Fruit fly (Drosophila melanogaster) whole organism, prepupa: ENCODE results near the gene CG5172.

ENCODE experiments used
- Blimp-1 ChIP-seq: fragments of 200-800 bp; sonication (Bioruptor generic); optimal IDR thresholded peaks from 3 replicates; lab custom pipeline; 2017; ENCODE audit warnings: missing biosample characterization, missing genetic modification characterization, mild to moderate bottlenecking, moderate library complexity, missing genetic modification reagents
- CG11294 ChIP-seq: fragments of 200-800 bp; sonication (Bioruptor generic); IDR thresholded peaks from 2 replicates; pipeline ENCODE4 v1.3.6; 2022; ENCODE audit warnings: missing biosample characterization, missing genetic modification characterization
- CG11762 ChIP-seq: fragments of 200-800 bp; sonication (Bioruptor generic); optimal IDR thresholded peaks from 3 replicates; lab custom pipeline; 2016; ENCODE audit warnings: missing biosample characterization, missing genetic modification characterization; ENCODE audit not compliant: insufficient read depth
- CG11902 ChIP-seq: fragments of 200-800 bp; sonication (Bioruptor generic); optimal IDR thresholded peaks from 3 replicates; lab custom pipeline; 2016; ENCODE audit warnings: missing biosample characterization, missing genetic modification characterization
- CG15336 ChIP-seq: fragments of 200-800 bp; sonication (Bioruptor generic); IDR thresholded peaks from 2 replicates; pipeline ENCODE4 v1.3.6; 2022; ENCODE audit warnings: missing biosample characterization, missing genetic modification characterization
- CG31627 ChIP-seq: fragments of 200-800 bp; sonication (Bioruptor generic); optimal IDR thresholded peaks from 3 replicates; lab custom pipeline; 2016; ENCODE audit warnings: missing biosample characterization, missing genetic modification characterization
- CG34406 ChIP-seq: fragments of 200-800 bp; sonication (Bioruptor generic); optimal IDR thresholded peaks from 3 replicates; lab custom pipeline; 2016; ENCODE audit warnings: missing biosample characterization, missing genetic modification characterization
- CG3919 ChIP-seq: fragments of 200-800 bp; sonication (Bioruptor generic); optimal IDR thresholded peaks from 3 replicates; lab custom pipeline; 2016; ENCODE audit warnings: missing biosample characterization, missing genetic modification characterization
- CG6163 ChIP-seq: fragments of 200-800 bp; sonication (Bioruptor generic); IDR thresholded peaks from 3 replicates; pipeline ENCODE4 v1.3.6; 2022; ENCODE audit warnings: missing biosample characterization, missing genetic modification characterization
- CG6792 ChIP-seq: fragments of 200-800 bp; sonication (Bioruptor generic); optimal IDR thresholded peaks from 3 replicates; lab custom pipeline; 2016; ENCODE audit warnings: missing biosample characterization, missing genetic modification characterization
- CG6808 ChIP-seq: fragments of 200-800 bp; sonication (Bioruptor generic); optimal IDR thresholded peaks from 3 replicates; lab custom pipeline; 2017; ENCODE audit warnings: missing biosample characterization, missing genetic modification characterization, mild to moderate bottlenecking, moderate library complexity, missing genetic modification reagents
- CG7368 ChIP-seq: fragments of 200-800 bp; sonication (Bioruptor generic); optimal IDR thresholded peaks from 3 replicates; lab custom pipeline; 2016; ENCODE audit warnings: missing biosample characterization, missing genetic modification characterization
- CG9139 ChIP-seq: fragments of 200-800 bp; sonication (Bioruptor generic); optimal IDR thresholded peaks from 3 replicates; lab custom pipeline; 2017; ENCODE audit warnings: missing biosample characterization, mild to moderate bottlenecking, missing genetic modification characterization
- Eip75B ChIP-seq: fragments of 200-800 bp; sonication (Bioruptor generic); optimal IDR thresholded peaks from 3 replicates; lab custom pipeline; 2016; ENCODE audit warnings: missing biosample characterization, missing genetic modification characterization
- Eip78C ChIP-seq: fragments of 200-800 bp; sonication (Bioruptor generic); peaks from one replicate; lab custom pipeline; 2016; ENCODE audit warnings: missing biosample characterization, missing genetic modification characterization
- Ets21C ChIP-seq: fragments of 200-800 bp; sonication (Bioruptor generic); optimal IDR thresholded peaks from 3 replicates; lab custom pipeline; 2016; ENCODE audit warnings: missing biosample characterization, missing genetic modification characterization
- Ets96B ChIP-seq: fragments of 200-800 bp; optimal IDR thresholded peaks from 2 replicates; lab custom pipeline; 2019; ENCODE audit warnings: missing biosample characterization, mild to moderate bottlenecking, missing genetic modification characterization, moderate library complexity
- Gug ChIP-seq: fragments of 200-800 bp; sonication (Bioruptor generic); IDR thresholded peaks from 2 replicates; pipeline ENCODE4 v1.3.6; 2022; ENCODE audit warnings: missing biosample characterization, missing genetic modification characterization
- Hr39 ChIP-seq: fragments of 200-800 bp; sonication (Bioruptor generic); optimal IDR thresholded peaks from 2 replicates; lab custom pipeline; 2016; ENCODE audit warnings: missing biosample characterization, missing genetic modification characterization
- Hr4 ChIP-seq: fragments of 200-800 bp; sonication (Bioruptor generic); optimal IDR thresholded peaks from 3 replicates; lab custom pipeline; 2016; ENCODE audit warnings: missing biosample characterization, missing genetic modification characterization
- Lpt ChIP-seq: fragments of 200-800 bp; sonication (Bioruptor generic); optimal IDR thresholded peaks from 3 replicates; lab custom pipeline; 2016; ENCODE audit warnings: missing biosample characterization, missing genetic modification characterization
- Smox ChIP-seq: fragments of 200-800 bp; sonication (Bioruptor generic); optimal IDR thresholded peaks from 3 replicates; lab custom pipeline; 2016; ENCODE audit warnings: missing biosample characterization, missing genetic modification characterization
- Sox14 ChIP-seq: fragments of 200-800 bp; sonication (Bioruptor generic); optimal IDR thresholded peaks from 3 replicates; lab custom pipeline; 2016; ENCODE audit warnings: missing biosample characterization, missing genetic modification characterization
- acj6 ChIP-seq: fragments of 200-800 bp; sonication (Bioruptor generic); optimal IDR thresholded peaks from 3 replicates; lab custom pipeline; 2016; ENCODE audit warnings: missing biosample characterization, missing genetic modification characterization
- esn ChIP-seq: fragments of 200-800 bp; sonication (Bioruptor generic); optimal IDR thresholded peaks from 2 replicates; lab custom pipeline; 2016; ENCODE audit warnings: missing biosample characterization, mild to moderate bottlenecking, missing genetic modification characterization, moderate library complexity
- fkh ChIP-seq: fragments of 200-800 bp; sonication (Bioruptor generic); optimal IDR thresholded peaks from 3 replicates; lab custom pipeline; 2017; ENCODE audit warnings: missing biosample characterization, mild to moderate bottlenecking, missing genetic modification characterization, moderate library complexity
- lz ChIP-seq: fragments of 200-800 bp; sonication (Bioruptor generic); optimal IDR thresholded peaks from 3 replicates; lab custom pipeline; 2016; ENCODE audit warnings: missing biosample characterization, missing genetic modification characterization
- net ChIP-seq: fragments of 200-800 bp; sonication (Bioruptor generic); optimal IDR thresholded peaks from 3 replicates; lab custom pipeline; 2016; ENCODE audit warnings: missing biosample characterization, missing genetic modification characterization
- pdm3 ChIP-seq: fragments of 200-800 bp; sonication (Bioruptor generic); optimal IDR thresholded peaks from 3 replicates; lab custom pipeline; 2016; ENCODE audit warnings: missing biosample characterization, missing genetic modification characterization
- ss ChIP-seq, 2 experiments: fragments of 200-800 bp; sonication (Bioruptor generic); optimal IDR thresholded peaks; 2 replicates in 1 of 2; 3 replicates in 1 of 2; lab custom pipeline; 2017 to 2018; ENCODE audit warnings: mild to moderate bottlenecking in 2 of 2, missing biosample characterization in 2 of 2, missing genetic modification characterization in 2 of 2, moderate library complexity in 1 of 2
- svp ChIP-seq: fragments of 200-800 bp; sonication (Bioruptor generic); peaks from one replicate; lab custom pipeline; 2016; ENCODE audit warnings: missing biosample characterization, missing genetic modification characterization
- topi ChIP-seq: fragments of 200-800 bp; sonication (Bioruptor generic); optimal IDR thresholded peaks from 3 replicates; lab custom pipeline; 2016; ENCODE audit warnings: missing biosample characterization, missing genetic modification characterization
- vri ChIP-seq: fragments of 200-800 bp; sonication (Bioruptor generic); optimal IDR thresholded peaks from 3 replicates; lab custom pipeline; 2016; ENCODE audit warnings: missing biosample characterization, mild to moderate bottlenecking, missing genetic modification characterization

The CG5172 gene

dm6 chrX:17187495-17187894 lies 33.7 kb upstream of the CG5172 start (continued):
- TF ChIP-seq Sox14 (GFP tag; lab: Kevin White, UChicago) (peak; percentile 19), Eip75B (no peak), CG6808 (no peak), CG11294 (no peak), Hr4 (GFP tag; lab: Kevin White, UChicago) (no peak), CG11902 (GFP tag; lab: Kevin White, UChicago) (peak; percentile 20), pdm3 (peak; percentile 35), acj6 (peak; percentile 53)

DNA sequence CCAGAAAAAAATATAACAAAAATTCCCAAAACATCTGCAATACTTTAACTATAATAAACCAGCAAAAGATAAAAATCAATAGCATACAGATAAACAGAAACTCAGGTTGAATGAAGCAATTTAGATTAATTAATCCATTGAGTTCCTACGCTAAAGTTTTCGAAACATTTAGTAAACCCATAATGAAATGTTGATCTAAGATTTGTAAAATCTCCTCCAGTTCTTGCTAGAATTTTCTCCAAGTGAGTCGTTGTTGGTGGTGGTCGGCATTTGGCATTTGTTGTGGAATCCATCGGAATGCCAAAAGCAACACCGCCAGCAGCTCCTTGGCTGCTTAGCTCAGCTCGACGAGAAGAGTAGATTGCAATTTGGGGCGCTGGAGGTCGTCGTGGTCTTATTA lies 33.1 kb upstream of the CG5172 start:
- TF ChIP-seq svp = peak; percentile 63
- TF ChIP-seq vri (GFP tag; lab: Kevin White, UChicago) = no peak

dm6 chrX:17202498-17203162 lies 18.6 kb upstream of the CG5172 start, which contains the start of the genes TTLL1A and CG5070:
Gene TTLL1A (minus strand): TSS chrX:17202598.
Gene CG5070 (plus strand): TSS chrX:17203112.
- TF ChIP-seq Smox (GFP tag; lab: Kevin White, UChicago) (no peak), CG6792 (GFP tag; lab: Kevin White, UChicago) (no peak), Gug (GFP tag; lab: Robert Waterston, UW) (no peak), vri (GFP tag; lab: Kevin White, UChicago) (no peak), esn (no peak), Hr4 (GFP tag; lab: Kevin White, UChicago) (no peak), CG34406 (GFP tag; lab: Kevin White, UChicago) (no peak), Eip75B (no peak), CG11902 (GFP tag; lab: Kevin White, UChicago) (no peak)

DNA sequence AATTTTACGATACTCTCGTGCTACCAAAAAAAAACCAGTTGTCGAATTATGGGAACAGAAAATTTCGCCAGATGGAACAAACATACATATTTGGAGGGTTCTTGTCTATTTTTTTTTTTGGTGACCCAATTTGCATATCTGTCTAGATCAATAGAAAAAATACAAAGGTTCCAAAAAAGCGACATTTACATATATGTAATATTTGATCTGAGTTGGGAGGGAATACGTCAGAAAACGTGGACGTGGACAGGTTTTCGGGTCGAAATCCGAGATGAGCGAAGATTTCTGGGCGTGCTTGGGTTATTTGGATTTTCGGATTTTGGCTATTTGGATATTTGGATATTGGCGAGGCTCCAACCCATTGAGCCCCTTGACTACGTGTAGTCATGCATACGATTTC lies 16.2 kb upstream of the CG5172 start:
- no peak for TF ChIP-seq Lpt (GFP tag; lab: Kevin White, UChicago)
- no peak for TF ChIP-seq CG9139
- TF ChIP-seq Ets21C (GFP tag; lab: Kevin White, UChicago) = no peak
- TF ChIP-seq CG11762 (GFP tag; lab: Kevin White, UChicago) = no peak
- TF ChIP-seq Hr39 (GFP tag; lab: Kevin White, UChicago) = no peak
- no peak for TF ChIP-seq Blimp-1
- TF ChIP-seq ss (GFP tag; optimal IDR thresholded peaks at IDR 0.05; lab: Kevin White, UChicago) = no peak
- TF ChIP-seq Ets96B = no peak
- TF ChIP-seq CG6792 (GFP tag; lab: Kevin White, UChicago) = no peak
- TF ChIP-seq CG3919 = no peak

- TF ChIP-seq Sox14 (GFP tag; lab: Kevin White, UChicago) (no peak), net (no peak), CG31627 (GFP tag; lab: Kevin White, UChicago) (no peak), lz (no peak), fkh (GFP tag; lab: Kevin White, UChicago) (peak; percentile 52), CG7368 (GFP tag; lab: Kevin White, UChicago) (no peak), CG6163 (GFP tag; lab: Robert Waterston, UW) (no peak), Blimp-1 (no peak)
These were observed 15.2 kb upstream of the CG5172 start, which contains the start of gene CG32564 for dm6 chrX:17206046-17206445. Gene CG32564 (plus strand): TSS chrX:17206407.

DNA sequence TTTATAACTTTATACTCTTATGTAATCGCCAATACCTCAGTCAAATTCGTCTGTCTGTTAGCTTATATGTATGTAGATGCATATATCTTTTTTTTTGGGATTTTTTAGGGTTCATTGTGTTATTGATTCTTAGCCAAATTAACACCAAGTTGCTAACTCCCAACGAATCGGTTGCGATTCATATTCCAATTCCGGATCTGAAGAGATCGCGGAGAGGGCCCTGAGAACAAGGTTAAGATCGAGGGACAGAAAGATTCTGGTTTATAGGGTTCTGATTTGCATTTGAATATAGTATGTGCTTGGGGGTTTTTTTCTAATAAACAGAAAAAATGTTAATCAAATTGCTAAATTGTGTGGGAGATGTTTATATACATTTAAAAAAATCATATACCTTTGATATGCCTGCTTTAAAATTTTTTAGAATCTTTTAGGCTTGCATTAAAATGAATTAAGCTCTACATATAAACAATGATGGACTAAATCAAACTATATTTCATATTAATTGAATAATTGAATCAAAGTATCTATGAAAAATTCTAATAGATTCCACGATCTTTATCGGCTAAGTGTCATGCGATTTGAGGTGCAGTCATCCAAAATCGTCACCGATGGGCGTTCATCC lies 13.3 kb upstream of the CG5172 start, which contains the start of gene CG32563:
Gene CG32563 (plus strand): TSS at position 572 of the 622 bp plus-strand sequence.
- TF ChIP-seq Hr4 (GFP tag; lab: Kevin White, UChicago) (no peak), Hr39 (GFP tag; lab: Kevin White, UChicago) (no peak), CG15336 (GFP tag; lab: Robert Waterston, UW) (no peak), CG11902 (GFP tag; lab: Kevin White, UChicago) (no peak), Sox14 (GFP tag; lab: Kevin White, UChicago) (no peak), Eip78C (GFP tag; lab: Kevin White, UChicago) (no peak), Gug (GFP tag; lab: Robert Waterston, UW) (no peak), topi (GFP tag; lab: Kevin White, UChicago) (no peak)
- TF ChIP-seq, all 60 proteins: peak for 0
